Fruit fly (Drosophila melanogaster): ENCODE measurements around the gene CG32485.

CG32485 gene

DNA sequence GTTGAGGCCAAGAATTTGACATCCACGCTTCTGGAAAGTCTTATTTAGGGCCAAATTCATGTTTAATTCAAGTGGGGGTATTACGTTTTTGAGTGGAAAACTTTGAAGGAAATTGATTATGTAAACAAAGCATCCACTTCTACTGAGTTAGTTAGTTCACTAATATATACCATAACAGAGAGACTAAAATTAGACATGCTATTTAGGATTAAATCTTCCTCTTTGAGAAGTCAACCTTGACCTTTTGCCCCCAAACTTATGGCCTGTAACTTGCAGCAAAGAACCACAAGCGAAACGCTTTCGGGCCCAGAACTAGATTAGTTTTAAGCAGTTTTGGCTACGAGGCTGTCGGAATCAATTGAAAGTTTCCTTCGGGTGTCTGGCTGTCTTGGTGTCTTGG, 33.0 kb upstream of the CG32485 start, which contains the start of gene CG32487:
Gene CG32487, minus strand, starts transcription at position 101 of the 400 bp plus-strand sequence.
- TF ChIP-seq MESR4 (GFP tag; optimal IDR thresholded peaks at IDR 0.05): no peak
- no peak for TF ChIP-seq Max (GFP tag; optimal IDR thresholded peaks at IDR 0.05)
- no peak for TF ChIP-seq ap (GFP tag; IDR thresholded peaks at IDR 0.05)
- TF ChIP-seq CG1529 (GFP tag; optimal IDR thresholded peaks at IDR 0.05): no peak
- TF ChIP-seq CG15073 (GFP tag; optimal IDR thresholded peaks at IDR 0.05): no peak
- TF ChIP-seq CG13287 (GFP tag; IDR thresholded peaks at IDR 0.05; ENCODE audit: partially characterized antibody): no peak
- TF ChIP-seq rib (GFP tag; IDR thresholded peaks at IDR 0.05): no peak
- no peak for TF ChIP-seq Doc3 (GFP tag; IDR thresholded peaks at IDR 0.05; ENCODE audit: partially characterized antibody)
- TF ChIP-seq ac (GFP tag; optimal IDR thresholded peaks at IDR 0.05): no peak
- TF ChIP-seq Xrp1 (GFP tag; IDR thresholded peaks at IDR 0.05): no peak
- no peak for TF ChIP-seq CG17912 (GFP tag; optimal IDR thresholded peaks at IDR 0.05)
- TF ChIP-seq ara (GFP tag; IDR thresholded peaks at IDR 0.05): no peak
- no peak for TF ChIP-seq CG7963 (GFP tag; IDR thresholded peaks at IDR 0.05; ENCODE audit: partially characterized antibody)
- TF ChIP-seq tup (GFP tag; optimal IDR thresholded peaks at IDR 0.05): no peak
- no peak for TF ChIP-seq Usf (GFP tag; optimal IDR thresholded peaks at IDR 0.05)
- no peak for TF ChIP-seq Rfx (GFP tag; IDR thresholded peaks at IDR 0.05)
- no peak for TF ChIP-seq gce (GFP tag; IDR thresholded peaks at IDR 0.05)
- TF ChIP-seq lmd (GFP tag; IDR thresholded peaks at IDR 0.05): no peak
- no peak for TF ChIP-seq Dref (GFP tag; IDR thresholded peaks at IDR 0.05)

DNA sequence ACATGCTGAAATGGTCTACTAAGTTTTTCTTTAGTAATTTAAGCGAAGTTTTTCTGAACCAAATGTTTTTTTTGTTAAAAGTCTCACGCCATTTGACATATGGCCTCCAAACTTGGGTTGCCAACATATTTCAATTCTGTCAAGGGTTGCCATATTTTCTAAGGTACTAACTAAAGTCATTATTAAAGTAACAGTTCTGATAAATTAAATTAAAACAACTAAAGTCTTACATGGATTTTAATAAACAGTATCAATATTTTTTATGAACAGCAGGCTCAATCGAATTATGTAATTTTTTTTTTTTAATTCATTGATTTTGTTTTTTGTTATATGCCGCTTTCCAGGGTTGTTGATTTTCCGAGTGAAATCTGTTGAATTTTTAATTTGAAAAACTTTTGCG, 23.7 kb upstream of the CG32485 start, which contains the start of gene aly:
Gene aly, minus strand, starts transcription at position 101 of the 400 bp plus-strand sequence.
- TF ChIP-seq CG8765 (GFP tag; IDR thresholded peaks at IDR 0.05) (no peak), Myb (GFP tag; optimal IDR thresholded peaks at IDR 0.05) (no peak), CG7928 (GFP tag; optimal IDR thresholded peaks at IDR 0.05) (no peak), Ets65A (GFP tag) (peak; percentile 31), fru (optimal IDR thresholded peaks at IDR 0.05) (no peak), NFAT (GFP tag; IDR thresholded peaks at IDR 0.05) (no peak), sisA (GFP tag; IDR thresholded peaks at IDR 0.05) (no peak), hth (optimal IDR thresholded peaks at IDR 0.05) (no peak)

DNA sequence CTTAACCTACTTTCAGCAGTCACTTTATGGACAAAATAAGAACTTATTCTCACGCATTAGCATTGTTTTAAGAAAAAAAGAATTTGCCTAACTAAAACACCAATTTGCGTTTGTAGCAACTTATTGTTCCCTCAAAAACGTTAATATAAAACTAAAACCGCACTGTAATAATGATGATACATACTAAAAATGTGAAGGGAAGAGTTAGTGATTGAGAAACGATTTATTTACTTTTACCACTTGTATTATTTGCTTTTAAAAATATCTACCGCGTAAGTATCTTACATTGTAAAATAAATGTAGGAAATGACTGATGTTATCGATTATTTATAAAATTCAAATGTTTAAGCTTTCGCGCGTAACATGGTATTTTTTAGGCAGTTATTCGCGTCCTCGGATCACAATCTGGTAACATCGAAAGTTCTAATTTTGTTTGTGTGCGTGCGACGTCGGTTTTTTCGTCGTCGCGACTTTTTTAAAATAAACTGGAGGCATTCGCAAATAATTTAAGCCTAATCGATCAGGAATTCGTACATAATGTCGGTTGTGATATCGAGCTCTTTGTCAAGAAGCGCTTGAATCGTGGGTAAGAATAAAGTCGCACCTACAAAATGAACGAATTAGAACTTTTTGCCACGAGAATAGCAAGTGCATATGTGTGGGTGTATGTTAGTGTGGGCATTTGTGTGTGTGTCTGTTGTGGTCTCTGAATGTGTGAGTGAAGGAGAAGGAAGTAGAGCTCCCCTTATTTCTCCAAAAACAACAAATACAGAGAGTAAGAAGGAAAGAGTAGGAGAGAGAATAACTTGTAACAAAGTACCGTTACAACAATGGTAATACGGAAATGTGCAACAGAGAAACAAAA, 15.1 kb upstream of the CG32485 start, which contains the start of gene CG2162:
Gene CG2162, plus strand, starts transcription at position 418 of the 865 bp plus-strand sequence.
- TF ChIP-seq HmgZ (tag; optimal IDR thresholded peaks at IDR 0.05) (peak; percentile 35), pros (GFP tag; optimal IDR thresholded peaks at IDR 0.05) (no peak), Scr (GFP tag; IDR thresholded peaks at IDR 0.05; ENCODE audit: partially characterized antibody) (no peak), CG8765 (GFP tag; IDR thresholded peaks at IDR 0.05) (no peak), E2f1 (GFP tag; IDR thresholded peaks at IDR 0.05) (no peak), pzg (GFP tag; optimal IDR thresholded peaks at IDR 0.05) (peak; percentile 67), GATAe (GFP tag; conservative IDR thresholded peaks at IDR 0.05) (no peak), en (GFP tag; optimal IDR thresholded peaks at IDR 0.05) (no peak), ERR (GFP tag; optimal IDR thresholded peaks at IDR 0.05) (no peak), emc (GFP tag; optimal IDR thresholded peaks at IDR 0.05) (no peak), hth (optimal IDR thresholded peaks at IDR 0.05) (no peak), slou (GFP tag; optimal IDR thresholded peaks at IDR 0.05) (no peak), CG9817 (tag; optimal IDR thresholded peaks at IDR 0.05) (no peak), amos (GFP tag; IDR thresholded peaks at IDR 0.05; ENCODE audit: partially characterized antibody) (peak; percentile 48), Spps (tag; optimal IDR thresholded peaks at IDR 0.05) (no peak), bsh (GFP tag; optimal IDR thresholded peaks at IDR 0.05) (no peak), ftz-f1 (GFP tag; optimal IDR thresholded peaks at IDR 0.05) (no peak), bbx (GFP tag; IDR thresholded peaks at IDR 0.05; ENCODE audit: partially characterized antibody) (peak; percentile 41), kay (GFP tag; optimal IDR thresholded peaks at IDR 0.05) (no peak), slp2 (GFP tag; optimal IDR thresholded peaks at IDR 0.05) (no peak), BEAF-32 (GFP tag; optimal IDR thresholded peaks at IDR 0.05) (peak; percentile 39), yki (optimal IDR thresholded peaks at IDR 0.05) (no peak), sens (GFP tag) (peak; percentile 59), CG17568 (GFP tag; optimal IDR thresholded peaks at IDR 0.05) (no peak)

All from whole organism, embryonic.